Worm (Caenorhabditis elegans) whole organism, late embryonic: ENCODE results near the gene ZK488.6.

Experiments used
- ama-1 ChIP-seq: fragments of 150-350 bp; optimal IDR thresholded peaks from 2 replicates; lab custom pipeline; 2014
- ets-4 ChIP-seq: sonication (generic microtip); optimal IDR thresholded peaks from 2 replicates; lab custom pipeline; 2016; ENCODE audit warnings: missing genetic modification characterization, missing compliant biosample characterization
- pag-3 ChIP-seq: sonication (generic microtip); optimal IDR thresholded peaks from 2 replicates; lab custom pipeline; 2016; ENCODE audit warnings: missing compliant biosample characterization, missing genetic modification characterization, borderline replicate concordance
- pha-4 ChIP-seq: fragments of 150-350 bp; optimal IDR thresholded peaks from 2 replicates; lab custom pipeline; 2018; ENCODE audit warnings: missing biosample characterization, missing genetic modification reagents, missing genetic modification characterization
- tbx-7 ChIP-seq: sonication (generic microtip); optimal IDR thresholded peaks from 2 replicates; lab custom pipeline; 2016; ENCODE audit warnings: missing genotype, missing genetic modification characterization, missing compliant biosample characterization

ce11 chrV:578977-579376 is 11.3 kb upstream of the ZK488.6 start, which contains the start of gene K06H6.4:
- no peak for TF ChIP-seq pag-3 (tag; lab: Kevin White, UChicago)
- no peak for TF ChIP-seq ets-4 (tag; lab: Kevin White, UChicago)
- no peak for TF ChIP-seq tbx-7 (tag; lab: Kevin White, UChicago)
- no peak for TF ChIP-seq pha-4 (tag; lab: Kevin White, UChicago)
- no peak for TF ChIP-seq ama-1 (lab: Kevin White, UChicago)
